Worm (Caenorhabditis elegans) whole organism, midembryonic: ENCODE results near the gene gur-4.

Experiments
- flt-1 ChIP-seq: fragments of 200-800 bp; sonication (Bioruptor generic); IDR thresholded peaks from 2 replicates; pipeline ENCODE4 v1.3.6; 2022; ENCODE audit warnings: missing genetic modification characterization, missing compliant biosample characterization
- ref-1 ChIP-seq: fragments of 200-800 bp; sonication (Bioruptor generic); conservative IDR thresholded peaks from 2 replicates; pipeline ENCODE4 v1.3.6; 2022; ENCODE audit warnings: missing genetic modification reagents, missing genetic modification characterization, missing compliant biosample characterization
- ztf-23 ChIP-seq: fragments of 200-800 bp; sonication (Bioruptor generic); IDR thresholded peaks from 2 replicates; pipeline ENCODE4 v1.3.6; 2022; ENCODE audit warnings: missing genetic modification reagents, missing genetic modification characterization, missing compliant biosample characterization

- TF ChIP-seq ref-1 (GFP tag; lab: Robert Waterston, UW) (no peak), flt-1 (no peak), ztf-23 (GFP tag; lab: Robert Waterston, UW) (no peak)
Observed at ce11 chrII:14074825-14075224, 29.7 kb upstream of the gur-4 start.
